Fruit fly (Drosophila melanogaster) Kc167 (cell line): ENCODE data around the gene Wnt5.

ENCODE experiments used
- Myc ChIP-seq: fragments of >200 bp; optimal IDR thresholded peaks from 2 replicates; lab custom pipeline; 2017; ENCODE audit warnings: missing external identifiers
- Sin3A ChIP-seq: fragments of >200 bp; optimal IDR thresholded peaks from 2 replicates; lab custom pipeline; 2018; ENCODE audit warnings: missing external identifiers
- h ChIP-seq: fragments of >200 bp; optimal IDR thresholded peaks from 3 replicates; lab custom pipeline; 2018; ENCODE audit warnings: missing external identifiers
- insv ChIP-seq: fragments of >200 bp; optimal IDR thresholded peaks from 3 replicates; lab custom pipeline; 2018; ENCODE audit warnings: missing external identifiers
- psq ChIP-seq: fragments of >200 bp; optimal IDR thresholded peaks from 2 replicates; lab custom pipeline; 2017; ENCODE audit warnings: missing external identifiers
- ttk ChIP-seq: sonication (Bioruptor generic); optimal IDR thresholded peaks from 2 replicates; lab custom pipeline; 2017; ENCODE audit warnings: missing external identifiers

Wnt5 gene

dm6 chrX:18504948-18505597, at the start of gene Wnt5:
Wnt5 (minus strand) TSS chrX:18505405.
- TF ChIP-seq h, result no peak
- no peak for TF ChIP-seq ttk (lab: Kevin White, UChicago)
- no peak for TF ChIP-seq Myc
- no peak for TF ChIP-seq psq
- TF ChIP-seq insv (lab: Kevin White, UChicago), result no peak
- no peak for TF ChIP-seq Sin3A (lab: Kevin White, UChicago)

DNA sequence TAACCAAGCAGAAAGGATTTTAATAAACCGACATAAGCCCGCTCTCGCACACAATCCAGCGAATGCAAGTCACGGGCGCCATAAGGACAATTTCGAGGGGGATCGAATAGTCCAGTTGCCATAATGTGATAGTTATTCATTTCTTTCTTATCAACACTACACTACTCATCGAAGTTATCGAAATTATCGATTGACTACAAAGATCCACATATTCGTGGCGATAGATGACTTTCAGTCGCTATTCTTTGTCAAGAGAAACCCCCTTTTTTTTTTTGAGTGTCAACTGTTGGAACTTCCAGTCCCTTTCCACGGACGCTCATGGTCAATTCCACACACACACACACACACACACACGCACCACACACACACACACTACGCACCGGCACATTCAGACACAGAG, 49.4 kb upstream of the Wnt5 start:
- TF ChIP-seq ttk (lab: Kevin White, UChicago), result no peak
- no peak for TF ChIP-seq h
- no peak for TF ChIP-seq insv (lab: Kevin White, UChicago)
- TF ChIP-seq psq, result no peak
- no peak for TF ChIP-seq Sin3A (lab: Kevin White, UChicago)
- no peak for TF ChIP-seq Myc

DNA sequence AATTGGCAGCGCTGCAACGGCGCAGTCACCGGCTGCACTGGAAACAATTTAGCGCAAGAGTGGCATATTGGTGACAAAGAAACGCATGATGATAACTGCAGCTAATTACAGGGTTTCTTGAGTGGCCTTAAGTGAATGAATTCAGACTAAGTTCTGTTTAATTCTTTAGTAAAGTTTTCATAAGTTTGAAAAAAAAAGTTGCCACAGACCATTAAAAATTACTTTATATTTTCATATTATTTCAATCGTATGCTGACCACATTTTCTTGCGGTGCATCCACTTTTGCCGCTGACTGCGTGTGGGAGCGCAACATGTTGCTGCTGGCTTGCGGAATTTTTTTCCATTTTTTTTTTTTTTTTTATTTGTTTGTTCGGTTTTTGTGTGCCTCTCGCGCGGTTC, 47.2 kb upstream of the Wnt5 start:
- no peak for TF ChIP-seq psq
- TF ChIP-seq ttk (lab: Kevin White, UChicago), result no peak
- no peak for TF ChIP-seq insv (lab: Kevin White, UChicago)
- TF ChIP-seq h, result no peak
- no peak for TF ChIP-seq Myc
- TF ChIP-seq Sin3A (lab: Kevin White, UChicago), result no peak

DNA sequence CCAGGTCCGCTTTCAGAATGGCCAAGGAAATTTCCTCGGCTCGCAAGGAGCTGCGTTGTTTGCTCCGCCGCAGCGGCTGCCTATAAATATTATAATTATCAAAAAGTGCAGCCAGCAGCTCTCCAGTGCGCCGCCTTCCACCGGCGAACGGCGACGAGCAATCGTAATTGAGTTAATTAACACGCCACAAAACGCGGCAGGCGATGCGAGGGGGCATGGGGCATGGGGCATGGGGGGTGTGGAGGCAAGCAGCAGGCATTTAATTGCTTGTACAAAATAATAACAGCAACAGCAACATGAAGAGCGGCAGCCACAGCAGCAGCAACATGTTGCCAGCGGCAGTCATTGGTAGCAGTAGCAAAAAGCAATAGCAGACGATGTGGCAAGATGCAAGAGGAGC, 45.5 kb upstream of the Wnt5 start:
- TF ChIP-seq psq (no peak), Sin3A (lab: Kevin White, UChicago) (no peak), h (no peak), Myc (no peak)

dm6 chrX:18547707-18548106, 42.5 kb upstream of the Wnt5 start:
- no peak for TF ChIP-seq insv (lab: Kevin White, UChicago)
- TF ChIP-seq psq, result no peak
- TF ChIP-seq h, result no peak
- TF ChIP-seq Sin3A (lab: Kevin White, UChicago), result no peak
- no peak for TF ChIP-seq ttk (lab: Kevin White, UChicago)
- TF ChIP-seq Myc, result no peak

- TF ChIP-seq psq (no peak), h (no peak), ttk (lab: Kevin White, UChicago) (no peak), insv (lab: Kevin White, UChicago) (no peak), Myc (no peak), Sin3A (lab: Kevin White, UChicago) (no peak)
These were observed 41.6 kb upstream of the Wnt5 start for dm6 chrX:18546785-18547184.

DNA sequence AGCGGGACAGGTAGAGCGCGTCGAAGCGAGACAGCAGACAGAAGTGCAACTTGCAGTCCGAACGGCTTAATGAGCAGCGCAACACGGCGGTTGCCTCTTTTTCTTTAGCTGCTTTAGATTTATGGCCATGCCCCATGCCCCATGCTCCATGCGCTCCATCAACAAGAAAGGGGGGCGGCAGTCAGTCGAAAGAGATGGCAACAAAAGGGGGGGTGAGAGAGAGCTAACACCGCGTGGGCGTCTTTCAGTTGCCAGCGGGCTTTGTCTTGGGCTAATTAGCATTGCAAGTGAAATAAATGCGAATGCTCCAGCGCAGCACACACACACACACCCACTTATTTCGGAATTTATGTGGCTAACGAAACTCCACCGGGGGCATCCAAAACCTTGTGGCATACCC, 40.0 kb upstream of the Wnt5 start:
- TF ChIP-seq h (no peak), Myc (no peak), ttk (lab: Kevin White, UChicago) (no peak), insv (lab: Kevin White, UChicago) (no peak), psq (no peak), Sin3A (lab: Kevin White, UChicago) (no peak)

- TF ChIP-seq psq (no peak), Myc (no peak), Sin3A (lab: Kevin White, UChicago) (no peak), insv (lab: Kevin White, UChicago) (no peak), h (no peak), ttk (lab: Kevin White, UChicago) (no peak)
These were observed 39.5 kb upstream of the Wnt5 start for dm6 chrX:18544732-18545131.

DNA sequence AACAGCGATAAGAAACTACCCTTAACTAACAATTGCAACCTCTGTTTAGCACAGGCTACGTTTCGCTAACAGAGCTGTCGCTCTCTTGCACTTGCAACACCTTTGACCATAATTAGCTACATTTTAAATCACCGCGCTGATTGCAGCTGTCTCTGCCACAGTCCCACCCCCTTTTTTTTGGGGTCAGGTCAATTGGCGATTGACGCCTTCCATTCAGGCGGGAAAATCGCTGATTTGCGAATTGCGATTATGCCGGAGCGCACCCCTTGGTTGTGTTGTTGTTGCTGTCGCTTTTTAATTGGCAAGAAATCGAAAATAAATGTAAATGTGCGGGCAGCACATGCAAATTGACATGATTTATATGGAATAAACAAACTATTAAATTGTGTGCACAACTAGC, 38.1 kb upstream of the Wnt5 start:
- TF ChIP-seq Myc (no peak), psq (no peak), Sin3A (lab: Kevin White, UChicago) (no peak), h (no peak), ttk (lab: Kevin White, UChicago) (no peak), insv (lab: Kevin White, UChicago) (no peak)

DNA sequence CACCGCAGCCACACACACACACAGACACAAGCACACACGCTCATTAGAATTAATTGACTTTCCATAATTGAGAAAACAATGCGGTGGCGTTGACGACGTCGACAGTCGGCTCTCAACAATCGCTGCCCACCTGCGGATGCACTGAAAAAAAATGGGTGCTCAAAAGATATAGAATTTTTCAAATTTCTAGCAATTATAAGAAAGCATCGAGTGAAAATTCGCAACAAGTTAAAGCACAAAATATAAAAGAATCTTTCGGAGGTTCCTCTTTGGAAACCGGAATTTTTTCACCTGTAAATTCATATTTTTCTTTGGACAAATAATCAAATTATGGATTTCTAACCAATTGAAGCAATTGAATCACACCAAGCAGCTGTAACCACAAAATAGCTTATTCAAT, 36.7 kb upstream of the Wnt5 start:
- TF ChIP-seq ttk (lab: Kevin White, UChicago), result no peak
- TF ChIP-seq Sin3A (lab: Kevin White, UChicago), result no peak
- no peak for TF ChIP-seq h

DNA sequence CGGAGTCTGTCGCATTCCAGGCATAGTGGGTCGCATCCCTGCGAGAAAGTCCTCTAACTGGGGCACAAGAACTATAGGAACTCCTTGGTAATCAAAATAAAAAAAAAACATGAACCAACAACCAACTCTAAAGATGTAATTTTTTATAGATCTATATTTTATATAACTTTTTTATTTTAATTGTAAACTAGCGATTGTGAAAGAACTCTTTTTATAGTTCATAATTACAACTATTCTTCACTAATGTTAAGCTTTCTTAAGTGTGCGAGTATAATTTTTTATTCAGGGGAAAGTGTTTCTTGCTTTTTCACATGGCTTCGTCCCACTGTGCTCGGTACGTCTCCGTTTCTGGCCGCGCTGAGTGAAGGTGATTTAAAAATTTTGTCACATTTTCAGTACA, 35.1 kb upstream of the Wnt5 start:
- TF ChIP-seq Myc (no peak), ttk (lab: Kevin White, UChicago) (no peak), h (no peak), insv (lab: Kevin White, UChicago) (no peak), Sin3A (lab: Kevin White, UChicago) (no peak), psq (no peak)

- TF ChIP-seq ttk (lab: Kevin White, UChicago) (no peak), psq (no peak), Myc (no peak)
These were observed 33.1 kb upstream of the Wnt5 start for dm6 chrX:18538204-18538864.

DNA sequence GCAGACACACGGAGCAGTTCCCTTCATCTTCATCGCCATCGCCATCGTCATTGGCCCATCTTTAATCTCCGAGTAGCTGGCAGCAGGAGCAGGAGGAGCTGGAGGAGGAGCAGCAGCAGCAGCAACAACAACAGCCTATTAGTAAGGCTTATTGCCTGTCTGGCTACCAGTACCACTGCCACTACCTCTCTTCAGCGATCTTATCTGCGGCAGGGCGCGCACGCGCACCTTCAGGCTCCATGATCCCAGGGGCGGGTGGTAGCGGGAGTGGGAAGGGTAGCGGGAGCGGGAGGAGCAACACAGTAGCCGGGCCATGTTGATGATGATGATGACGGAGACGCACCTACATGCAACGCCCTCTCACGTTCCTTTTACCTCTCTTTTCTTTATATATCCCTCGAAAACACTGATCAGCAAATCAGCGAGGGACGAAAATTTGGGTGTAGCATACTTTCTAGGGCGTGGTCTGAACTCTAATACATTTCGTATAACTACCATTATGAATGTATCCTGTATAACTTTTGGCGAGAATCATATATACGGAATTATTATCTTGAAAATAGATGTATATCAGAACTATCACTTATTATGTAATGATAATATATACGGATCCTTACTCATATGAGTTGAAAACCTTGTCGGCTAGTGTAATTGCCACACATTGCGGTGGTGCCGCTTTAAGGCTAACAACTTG, 32.0 kb upstream of the Wnt5 start:
- TF ChIP-seq h, result no peak
- TF ChIP-seq insv (lab: Kevin White, UChicago), result no peak
- TF ChIP-seq ttk (lab: Kevin White, UChicago), result no peak
- no peak for TF ChIP-seq Myc
- no peak for TF ChIP-seq psq
- no peak for TF ChIP-seq Sin3A (lab: Kevin White, UChicago)
